Fruit fly (Drosophila melanogaster) Kc167 (cell line): ENCODE results near the gene bun.

Experiments used
- Myc ChIP-seq: fragments of >200 bp; optimal IDR thresholded peaks from 2 replicates; lab custom pipeline; 2017; ENCODE audit warnings: missing external identifiers
- psq ChIP-seq: fragments of >200 bp; optimal IDR thresholded peaks from 2 replicates; lab custom pipeline; 2017; ENCODE audit warnings: missing external identifiers

- TF ChIP-seq psq (lab: Kevin White, UChicago) (no peak), Myc (lab: Kevin White, UChicago) (no peak)
These were observed 77.2 kb downstream of the bun start for dm6 chr2L:12469235-12469634.
